Worm (Caenorhabditis elegans): Measurements from ENCODE around the gene ntl-4.

ntl-4 gene

ce11 chrIV:7923982-7924480 is 13.7 kb downstream of the ntl-4 start, which contains the start of the genes xpo-3 and C49H3.3 (continued):
- TF ChIP-seq egl-5 (tag; optimal IDR thresholded peaks at IDR 0.05) (peak; percentile 56), snpc-4 (tag; optimal IDR thresholded peaks at IDR 0.05) (no peak), fkh-2 (tag; optimal IDR thresholded peaks at IDR 0.05) (no peak), nhr-237 (tag; optimal IDR thresholded peaks at IDR 0.05) (no peak), lin-39 (tag; optimal IDR thresholded peaks at IDR 0.05) (peak; percentile 76), elt-2 (tag; optimal IDR thresholded peaks at IDR 0.05) (peak; percentile 30), fkh-10 (GFP tag; optimal IDR thresholded peaks at IDR 0.05) (no peak), tbx-2 (tag; optimal IDR thresholded peaks at IDR 0.05) (no peak), unc-39 (tag; optimal IDR thresholded peaks at IDR 0.05) (no peak), lin-15B (tag; optimal IDR thresholded peaks at IDR 0.05) (peak; percentile 33), nhr-23 (tag; optimal IDR thresholded peaks at IDR 0.05) (no peak), nhr-76 (tag; optimal IDR thresholded peaks at IDR 0.05) (no peak), sea-2 (GFP tag; optimal IDR thresholded peaks at IDR 0.05) (no peak), nhr-25 (tag; optimal IDR thresholded peaks at IDR 0.05) (peak; percentile 34), ztf-11 (tag; optimal IDR thresholded peaks at IDR 0.05) (no peak), nhr-28 (tag; optimal IDR thresholded peaks at IDR 0.05) (no peak), mml-1 (tag; optimal IDR thresholded peaks at IDR 0.05) (no peak), aly-2 (tag; optimal IDR thresholded peaks at IDR 0.05) (no peak)

DNA sequence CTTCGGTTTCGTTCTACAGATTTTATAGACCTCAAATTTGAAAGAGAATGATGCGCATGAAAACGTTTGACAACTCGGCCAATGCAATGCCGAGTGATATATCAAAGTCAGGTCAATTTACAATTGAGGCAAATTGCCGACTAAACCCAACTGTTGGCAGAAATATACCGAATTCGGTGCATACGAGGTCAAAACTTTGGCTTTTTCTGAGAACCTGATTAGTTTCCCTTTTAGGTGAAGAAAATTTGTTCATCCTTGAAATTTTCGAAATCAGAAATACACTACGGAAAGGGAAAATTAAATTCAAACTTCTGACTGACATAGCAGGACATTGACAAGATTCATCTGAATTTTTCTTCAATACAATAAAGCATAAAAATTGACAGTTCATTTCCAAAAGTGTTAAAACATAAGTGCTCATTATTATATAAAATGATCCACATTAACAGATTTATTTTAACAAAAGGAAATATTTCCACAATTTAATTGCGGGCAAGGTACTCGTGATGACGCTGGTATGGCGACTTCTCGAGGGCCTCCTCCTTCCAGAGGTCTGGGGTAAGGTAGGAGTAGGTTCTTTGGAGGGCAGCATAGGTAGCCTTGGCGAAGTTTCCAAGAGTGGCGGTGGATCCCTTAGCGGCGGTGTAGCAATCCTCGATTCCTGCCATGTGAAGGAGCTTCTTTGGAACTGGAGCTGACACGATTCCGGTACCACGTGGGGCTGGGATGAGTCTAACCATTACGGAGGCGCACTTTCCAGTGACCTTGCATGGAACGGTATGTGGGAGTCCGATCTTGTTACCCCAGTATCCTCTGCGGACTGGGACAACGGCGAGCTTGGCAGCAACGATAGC is 14.8 kb downstream of the ntl-4 start:
- TF ChIP-seq aly-2 (tag; optimal IDR thresholded peaks at IDR 0.05) (peak; percentile 52), R02D3.7 (tag; optimal IDR thresholded peaks at IDR 0.05) (peak; percentile 3), ama-1 (optimal IDR thresholded peaks at IDR 0.05) (peak; percentile 46), zag-1 (tag; optimal IDR thresholded peaks at IDR 0.05) (no peak), fkh-10 (GFP tag; optimal IDR thresholded peaks at IDR 0.05) (no peak), ceh-9 (tag; optimal IDR thresholded peaks at IDR 0.05) (no peak), ZK546.5 (tag; optimal IDR thresholded peaks at IDR 0.05) (no peak), nhr-23 (tag; optimal IDR thresholded peaks at IDR 0.05) (peak; percentile 14)

- TF ChIP-seq lsy-12 (tag; optimal IDR thresholded peaks at IDR 0.05): no peak
- no peak for TF ChIP-seq nhr-237 (tag; optimal IDR thresholded peaks at IDR 0.05)
- TF ChIP-seq egl-5 (tag; optimal IDR thresholded peaks at IDR 0.05): peak; percentile 58
- TF ChIP-seq nhr-67 (tag; optimal IDR thresholded peaks at IDR 0.05): no peak
- no peak for TF ChIP-seq sea-2 (GFP tag; optimal IDR thresholded peaks at IDR 0.05)
- TF ChIP-seq nhr-25 (tag; optimal IDR thresholded peaks at IDR 0.05): peak; percentile 21
- peak; percentile 41 for TF ChIP-seq lin-15B (tag; optimal IDR thresholded peaks at IDR 0.05)
- no peak for TF ChIP-seq nhr-23 (tag; optimal IDR thresholded peaks at IDR 0.05)
- no peak for TF ChIP-seq daf-12 (tag; optimal IDR thresholded peaks at IDR 0.05)
- TF ChIP-seq nhr-28 (tag; optimal IDR thresholded peaks at IDR 0.05): no peak
Measured at ce11 chrIV:7926102-7926840, 15.9 kb downstream of the ntl-4 start, which contains the start of gene rps-2. Gene rps-2 (minus strand): TSS chrIV:7926391.

ce11 chrIV:7927218-7927617 is 16.8 kb downstream of the ntl-4 start, which contains the start of gene C49H3.12:
Gene C49H3.12 (minus strand): TSS chrIV:7927318.
- TF ChIP-seq nhr-77 (tag; optimal IDR thresholded peaks at IDR 0.05) (no peak), nfya-1 (tag; optimal IDR thresholded peaks at IDR 0.05; ENCODE audit: insufficient read depth) (no peak), nhr-25 (tag; optimal IDR thresholded peaks at IDR 0.05) (no peak), elt-3 (tag; optimal IDR thresholded peaks at IDR 0.05) (no peak), ceh-9 (tag; optimal IDR thresholded peaks at IDR 0.05) (no peak), nhr-12 (tag; optimal IDR thresholded peaks at IDR 0.05) (no peak), mdl-1 (tag; optimal IDR thresholded peaks at IDR 0.05) (no peak), jun-1 (tag; optimal IDR thresholded peaks at IDR 0.05) (no peak), zag-1 (tag; optimal IDR thresholded peaks at IDR 0.05) (no peak), nhr-11 (tag; optimal IDR thresholded peaks at IDR 0.05) (no peak), fkh-10 (GFP tag; optimal IDR thresholded peaks at IDR 0.05) (no peak), sea-2 (GFP tag; optimal IDR thresholded peaks at IDR 0.05) (no peak)

Measured in whole organism, L3 larva.